Worm (Caenorhabditis elegans) whole organism, young adult: ENCODE results near the gene vem-1.

Experiments
- B0261.1 ChIP-seq: sonication (generic microtip); optimal IDR thresholded peaks from 2 replicates; lab custom pipeline; 2016; ENCODE audit warnings: mild to moderate bottlenecking, missing genetic modification characterization, moderate library complexity, missing compliant biosample characterization
- B0336.3 ChIP-seq: fragments of 200-800 bp; sonication (Bioruptor generic); IDR thresholded peaks from 2 replicates; pipeline ENCODE4 v1.3.6; 2022; ENCODE audit warnings: missing genetic modification characterization, missing compliant biosample characterization
- C06A6.2 ChIP-seq: fragments of 200-800 bp; sonication (Bioruptor generic); conservative IDR thresholded peaks from 2 replicates; pipeline ENCODE4 v1.3.6; 2022; ENCODE audit warnings: missing genetic modification characterization, missing compliant biosample characterization
- C17E4.6 ChIP-seq: fragments of 200-800 bp; sonication (Bioruptor generic); IDR thresholded peaks from 2 replicates; pipeline ENCODE4 v1.3.6; 2022; ENCODE audit warnings: missing genetic modification reagents, missing genetic modification characterization, missing compliant biosample characterization
- F22D6.2 ChIP-seq: sonication (generic microtip); optimal IDR thresholded peaks from 2 replicates; lab custom pipeline; 2016; ENCODE audit warnings: mild to moderate bottlenecking, missing genetic modification characterization, missing compliant biosample characterization
- F23B12.7 ChIP-seq: sonication (generic microtip); optimal IDR thresholded peaks from 2 replicates; lab custom pipeline; 2017; ENCODE audit warnings: missing genetic modification characterization, mild to moderate bottlenecking, missing compliant biosample characterization, antibody characterized with exemption, moderate library complexity; ENCODE audit not compliant: insufficient read depth
- F55B11.4 ChIP-seq: sonication (generic microtip); optimal IDR thresholded peaks from 2 replicates; lab custom pipeline; 2016; ENCODE audit warnings: missing compliant biosample characterization, missing genetic modification characterization, borderline replicate concordance; ENCODE audit not compliant: insufficient read depth
- K12H6.12 ChIP-seq: fragments of 200-800 bp; sonication (Bioruptor generic); optimal IDR thresholded peaks from 2 replicates; lab custom pipeline; 2018; ENCODE audit warnings: mild to moderate bottlenecking, missing genetic modification characterization, missing compliant biosample characterization
- aptf-2 ChIP-seq: fragments of 200-800 bp; sonication (Bioruptor generic); conservative IDR thresholded peaks from 2 replicates; pipeline ENCODE4 v1.3.6; 2022; ENCODE audit warnings: missing genetic modification reagents, missing genetic modification characterization, missing compliant biosample characterization
- athp-1 ChIP-seq: sonication (generic microtip); optimal IDR thresholded peaks from 2 replicates; lab custom pipeline; 2017; ENCODE audit warnings: mild to moderate bottlenecking, missing genetic modification characterization, missing compliant biosample characterization
- attf-5 ChIP-seq: fragments of 200-800 bp; sonication (Bioruptor generic); optimal IDR thresholded peaks from 2 replicates; lab custom pipeline; 2018; ENCODE audit warnings: mild to moderate bottlenecking, missing genetic modification characterization, missing compliant biosample characterization
- bed-1 ChIP-seq: fragments of 200-800 bp; sonication (Bioruptor generic); IDR thresholded peaks from 2 replicates; pipeline ENCODE4 v1.3.6; 2022; ENCODE audit warnings: missing genetic modification reagents, missing genetic modification characterization, missing compliant biosample characterization
- ccch-3 ChIP-seq: fragments of 200-800 bp; sonication (Bioruptor generic); optimal IDR thresholded peaks from 2 replicates; lab custom pipeline; 2018; ENCODE audit warnings: mild to moderate bottlenecking, missing genetic modification characterization, missing compliant biosample characterization
- cebp-2 ChIP-seq: fragments of 200-800 bp; sonication (Bioruptor generic); IDR thresholded peaks from 2 replicates; pipeline ENCODE4 v1.3.6; 2022; ENCODE audit warnings: missing genetic modification characterization, missing compliant biosample characterization
- dox-1 ChIP-seq: fragments of 200-800 bp; sonication (Bioruptor generic); IDR thresholded peaks from 2 replicates; pipeline ENCODE4 v1.3.6; 2022; ENCODE audit warnings: missing genetic modification reagents, missing genetic modification characterization, missing compliant biosample characterization
- dpl-1 ChIP-seq: fragments of 150-350 bp; optimal IDR thresholded peaks from 2 replicates; lab custom pipeline; 2014; ENCODE audit warnings: missing biosample characterization, missing genetic modification reagents, missing genetic modification characterization
- egl-44 ChIP-seq: fragments of 200-800 bp; sonication (Bioruptor generic); IDR thresholded peaks from 2 replicates; pipeline ENCODE4 v1.3.6; 2022; ENCODE audit warnings: missing genetic modification reagents, missing genetic modification characterization, missing compliant biosample characterization
- hmg-1.2 ChIP-seq: fragments of 200-800 bp; sonication (Bioruptor generic); IDR thresholded peaks from 2 replicates; pipeline ENCODE4 v1.3.6; 2022; ENCODE audit warnings: missing genetic modification reagents, missing genetic modification characterization, missing compliant biosample characterization
- lin-35 ChIP-seq, 3 experiments: fragments of 150-350 bp in 2 of 3; sonication (generic microtip) in 1 of 3; optimal IDR thresholded peaks; 2 replicates each; lab custom pipeline; 2014 to 2018; ENCODE audit warnings: missing biosample characterization in 3 of 3, missing genetic modification characterization in 3 of 3, missing genetic modification reagents in 3 of 3
- lin-40 ChIP-seq: sonication (generic microtip); optimal IDR thresholded peaks from 2 replicates; lab custom pipeline; 2016; ENCODE audit warnings: missing genetic modification characterization, mild to moderate bottlenecking, missing compliant biosample characterization, missing genotype, missing genetic modification reagents
- lin-54 ChIP-seq: fragments of 200-800 bp; sonication (Bioruptor generic); optimal IDR thresholded peaks from 2 replicates; lab custom pipeline; 2018; ENCODE audit warnings: mild to moderate bottlenecking, missing genetic modification characterization, missing compliant biosample characterization
- lir-1 ChIP-seq: fragments of 200-800 bp; sonication (Bioruptor generic); conservative IDR thresholded peaks from 2 replicates; pipeline ENCODE4 v1.3.6; 2022; ENCODE audit warnings: missing genetic modification reagents, missing genetic modification characterization, missing compliant biosample characterization
- lsy-27 ChIP-seq: sonication (generic microtip); optimal IDR thresholded peaks from 2 replicates; lab custom pipeline; 2017; ENCODE audit warnings: missing genetic modification characterization, mild to moderate bottlenecking, missing compliant biosample characterization, antibody characterized with exemption, missing genotype, borderline replicate concordance; ENCODE audit not compliant: insufficient read depth
- madf-10 ChIP-seq: sonication (generic microtip); optimal IDR thresholded peaks from 2 replicates; lab custom pipeline; 2016; ENCODE audit warnings: mild to moderate bottlenecking, missing genetic modification characterization, missing compliant biosample characterization
- madf-3 ChIP-seq: fragments of 200-800 bp; sonication (Bioruptor generic); IDR thresholded peaks from 2 replicates; pipeline ENCODE4 v1.3.6; 2022; ENCODE audit warnings: missing genetic modification reagents, missing genetic modification characterization, missing compliant biosample characterization
- madf-8 ChIP-seq: fragments of 200-800 bp; sonication (Bioruptor generic); conservative IDR thresholded peaks from 2 replicates; pipeline ENCODE4 v1.3.6; 2022; ENCODE audit warnings: missing genetic modification reagents, missing genetic modification characterization, missing compliant biosample characterization
- mes-4 ChIP-seq: sonication (generic microtip); optimal IDR thresholded peaks from 2 replicates; lab custom pipeline; 2016; ENCODE audit warnings: missing genotype, missing genetic modification characterization, missing compliant biosample characterization
- sdz-38 ChIP-seq: sonication (generic microtip); optimal IDR thresholded peaks from 2 replicates; lab custom pipeline; 2016; ENCODE audit warnings: missing genotype, missing genetic modification characterization, missing compliant biosample characterization
- snpc-4 ChIP-seq, 5 experiments: fragments of 150-350 bp in 1 of 5; sonication (generic microtip) in 4 of 5; optimal IDR thresholded peaks; 2 replicates each; lab custom pipeline; 2014 to 2018; ENCODE audit warnings: missing genetic modification characterization in 5 of 5, missing biosample characterization in 3 of 5, antibody characterized with exemption in 2 of 5, mild to moderate bottlenecking in 2 of 5, missing compliant biosample characterization in 2 of 5, missing genotype in 2 of 5, moderate library complexity in 2 of 5, missing genetic modification reagents in 1 of 5
- tlf-1 ChIP-seq: fragments of 200-800 bp; sonication (Bioruptor generic); optimal IDR thresholded peaks from 2 replicates; lab custom pipeline; 2018; ENCODE audit warnings: mild to moderate bottlenecking, missing genetic modification characterization, missing compliant biosample characterization
- unc-62 ChIP-seq: fragments of 150-350 bp; optimal IDR thresholded peaks from 2 replicates; lab custom pipeline; 2014; ENCODE audit warnings: missing biosample characterization, missing genetic modification reagents, missing genetic modification characterization
- zim-3 ChIP-seq: sonication (generic microtip); optimal IDR thresholded peaks from 2 replicates; lab custom pipeline; 2017; ENCODE audit warnings: mild to moderate bottlenecking, missing genetic modification characterization, moderate library complexity, missing compliant biosample characterization
- ztf-18 ChIP-seq: sonication (generic microtip); optimal IDR thresholded peaks from 2 replicates; lab custom pipeline; 2016; ENCODE audit warnings: missing genotype, mild to moderate bottlenecking, missing genetic modification characterization, missing compliant biosample characterization
- ztf-26 ChIP-seq: sonication (generic microtip); optimal IDR thresholded peaks from 2 replicates; lab custom pipeline; 2017; ENCODE audit warnings: missing genetic modification characterization, missing compliant biosample characterization
- ztf-28 ChIP-seq: fragments of 200-800 bp; sonication (Bioruptor generic); IDR thresholded peaks from 2 replicates; pipeline ENCODE4 v1.3.6; 2022; ENCODE audit warnings: missing genetic modification reagents, missing genetic modification characterization, missing compliant biosample characterization
- ztf-3 ChIP-seq: fragments of 200-800 bp; sonication (Bioruptor generic); optimal IDR thresholded peaks from 2 replicates; lab custom pipeline; 2018; ENCODE audit warnings: mild to moderate bottlenecking, missing genetic modification characterization, missing compliant biosample characterization

Gene vem-1

DNA sequence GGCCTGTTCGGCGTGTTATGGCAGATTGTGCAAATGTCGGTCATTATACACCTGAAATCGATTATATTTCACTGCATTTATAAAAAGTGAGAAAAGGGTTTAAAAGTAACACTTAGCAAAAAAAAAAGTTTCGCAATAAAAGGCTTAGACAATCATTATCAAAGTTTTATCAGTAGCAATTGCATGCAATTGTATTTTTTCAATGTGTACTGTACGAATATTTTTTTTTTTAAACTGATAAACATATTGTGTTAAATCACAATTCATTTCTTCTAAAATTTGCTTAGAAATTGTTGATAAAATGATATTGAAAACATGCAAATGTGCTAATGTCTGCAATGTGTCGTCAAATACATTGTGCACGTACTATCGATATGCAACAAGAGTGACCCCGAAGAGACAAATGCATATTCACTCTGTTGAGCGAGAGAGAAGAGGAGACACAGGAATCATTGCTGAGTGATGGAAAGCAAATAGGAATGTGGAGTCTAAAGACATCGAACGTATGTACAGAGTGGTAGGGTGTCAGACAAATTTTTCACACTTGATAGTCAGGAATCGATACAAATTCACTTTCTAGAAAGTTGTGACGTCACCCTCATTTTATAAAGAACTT lies 48.0 kb upstream of the vem-1 start, which contains the start of gene C02B8.6 (continued):
- 0 out of 2 replicates have a peak, but pooled peaks have one; percentile 10 for TF ChIP-seq hmg-1.2 (GFP tag; lab: Robert Waterston, UW)
- TF ChIP-seq ztf-26 (tag; lab: Kevin White, UChicago), result no peak

DNA sequence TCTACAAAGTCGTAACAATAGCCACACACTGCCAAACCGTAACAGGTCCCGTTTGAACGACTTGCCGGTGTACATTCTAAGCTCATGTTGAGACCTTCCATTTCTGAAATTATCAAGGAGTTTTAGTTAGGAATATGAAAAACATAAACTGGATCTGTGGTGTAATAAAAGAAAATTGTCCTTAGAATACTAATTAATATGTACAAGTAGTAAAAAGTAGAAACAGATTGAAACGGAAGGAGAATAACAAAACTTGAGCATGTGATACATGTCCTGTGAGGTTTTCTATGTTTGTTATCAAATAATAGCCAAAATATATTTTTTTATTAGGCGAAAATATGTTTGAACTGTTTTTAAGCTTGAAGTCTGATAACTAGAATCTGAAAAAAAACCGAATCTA lies 41.2 kb upstream of the vem-1 start, which contains the start of gene frpr-1:
Gene frpr-1 (minus strand): TSS at position 101 of the 400 bp plus-strand sequence.
- TF ChIP-seq lsy-27, result no peak
- TF ChIP-seq athp-1 (tag; lab: Kevin White, UChicago), result no peak
- TF ChIP-seq attf-5, result no peak
- TF ChIP-seq C17E4.6 (GFP tag; lab: Robert Waterston, UW), result no peak
- no peak for TF ChIP-seq egl-44
- TF ChIP-seq ztf-28 (GFP tag; lab: Robert Waterston, UW), result no peak
- no peak for TF ChIP-seq F23B12.7
- no peak for TF ChIP-seq madf-3
- no peak for TF ChIP-seq lin-54 (GFP tag; lab: Kevin White, UChicago)
- TF ChIP-seq snpc-4 (GFP tag; optimal IDR thresholded peaks at IDR 0.05; lab: Kevin White, UChicago), result no peak
- no peak for TF ChIP-seq snpc-4 (tag; optimal IDR thresholded peaks at IDR 0.05; lab: Kevin White, UChicago)
- no peak for TF ChIP-seq sdz-38 (tag; lab: Kevin White, UChicago)
- TF ChIP-seq F55B11.4 (tag; lab: Kevin White, UChicago), result no peak
- TF ChIP-seq, all 124 proteins: peak for 0

DNA sequence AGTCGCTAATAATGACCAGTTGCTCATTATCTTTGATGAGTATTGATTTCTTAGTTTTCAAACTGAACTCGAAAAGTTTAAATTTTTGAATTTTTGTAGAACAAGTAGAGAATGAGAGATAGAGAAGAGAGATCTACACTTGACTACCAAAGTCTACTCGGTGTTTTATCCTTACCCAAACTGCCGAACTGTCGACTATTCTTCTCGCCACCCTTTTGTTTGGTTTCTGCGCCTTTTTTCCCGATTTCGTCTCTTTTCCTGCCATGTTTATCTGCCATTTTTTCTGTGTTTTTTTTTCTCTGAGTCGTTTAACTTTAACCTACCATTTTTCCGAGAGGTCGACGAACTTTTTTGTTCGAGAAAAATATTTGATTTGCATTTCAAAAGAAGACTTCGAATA lies 34.8 kb upstream of the vem-1 start, which contains the start of gene C02B8.12:
Gene C02B8.12 (minus strand): TSS at position 175 of the 400 bp plus-strand sequence.
- TF ChIP-seq B0261.1 (no peak), lin-35 (GFP tag; optimal IDR thresholded peaks at IDR 0.05; lab: Kevin White, UChicago) (no peak), cebp-2 (GFP tag; lab: Robert Waterston, UW) (no peak), madf-10 (no peak), madf-8 (GFP tag; lab: Robert Waterston, UW) (no peak), unc-62 (GFP tag; lab: Kevin White, UChicago) (no peak), madf-3 (no peak), lir-1 (no peak), mes-4 (no peak), C17E4.6 (GFP tag; lab: Robert Waterston, UW) (no peak), aptf-2 (GFP tag; lab: Robert Waterston, UW) (no peak), attf-5 (no peak), F22D6.2 (tag; lab: Kevin White, UChicago) (no peak), tlf-1 (no peak), B0336.3 (GFP tag; lab: Robert Waterston, UW) (no peak), zim-3 (tag; lab: Kevin White, UChicago) (no peak)

DNA sequence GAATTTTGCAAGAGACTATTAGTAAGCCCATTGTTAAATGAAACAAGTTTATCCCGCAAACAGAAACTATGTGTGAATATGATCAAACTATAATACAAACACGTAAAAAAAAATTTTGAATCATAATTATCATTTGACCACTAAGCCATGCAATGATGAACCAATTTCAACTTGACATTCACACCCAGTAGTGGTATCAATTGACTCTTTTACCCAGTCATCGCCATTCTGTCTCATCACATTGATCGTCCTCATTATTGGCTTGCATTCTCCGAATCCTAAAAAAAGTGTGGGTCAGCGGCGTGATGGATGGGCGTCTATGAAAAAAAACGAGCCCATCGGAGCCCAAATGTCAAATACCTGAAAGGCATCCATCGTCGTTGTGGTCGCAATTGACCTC lies 31.9 kb upstream of the vem-1 start:
- no peak for TF ChIP-seq lin-40 (tag; lab: Kevin White, UChicago)
- TF ChIP-seq dox-1, result no peak
- no peak for TF ChIP-seq mes-4
- TF ChIP-seq K12H6.12, result no peak
- no peak for TF ChIP-seq F23B12.7
- TF ChIP-seq, all 124 proteins: peak for 0

ce11 chrX:8117827-8118317 lies 29.5 kb upstream of the vem-1 start:
- TF ChIP-seq ztf-18 (no peak), dpl-1 (GFP tag; lab: Kevin White, UChicago) (no peak), hmg-1.2 (GFP tag; lab: Robert Waterston, UW) (no peak), bed-1 (GFP tag; lab: Robert Waterston, UW) (no peak), ccch-3 (GFP tag; lab: Kevin White, UChicago) (no peak), ztf-3 (GFP tag; lab: Kevin White, UChicago) (no peak), C06A6.2 (no peak)
